Fruit fly (Drosophila melanogaster) whole organism: ENCODE data around the gene Dys.

Source experiments
- CG8478 ChIP-seq: fragments of >200 bp; optimal IDR thresholded peaks from 2 replicates; lab custom pipeline; 2018; ENCODE audit warnings: inconsistent platforms
- EcR ChIP-seq, 2 experiments: fragments of >200 bp; optimal IDR thresholded peaks; 2 replicates each; lab custom pipeline; 2017; ENCODE audit warnings: missing biosample characterization in 2 of 2, missing genetic modification characterization in 2 of 2, missing genetic modification reagents in 2 of 2
- psq ChIP-seq: fragments of >200 bp; optimal IDR thresholded peaks from 2 replicates; lab custom pipeline; 2017
- usp ChIP-seq: fragments of >200 bp; optimal IDR thresholded peaks from 2 replicates; lab custom pipeline; 2017; ENCODE audit warnings: missing biosample characterization, missing genetic modification characterization, mixed read lengths

DNA sequence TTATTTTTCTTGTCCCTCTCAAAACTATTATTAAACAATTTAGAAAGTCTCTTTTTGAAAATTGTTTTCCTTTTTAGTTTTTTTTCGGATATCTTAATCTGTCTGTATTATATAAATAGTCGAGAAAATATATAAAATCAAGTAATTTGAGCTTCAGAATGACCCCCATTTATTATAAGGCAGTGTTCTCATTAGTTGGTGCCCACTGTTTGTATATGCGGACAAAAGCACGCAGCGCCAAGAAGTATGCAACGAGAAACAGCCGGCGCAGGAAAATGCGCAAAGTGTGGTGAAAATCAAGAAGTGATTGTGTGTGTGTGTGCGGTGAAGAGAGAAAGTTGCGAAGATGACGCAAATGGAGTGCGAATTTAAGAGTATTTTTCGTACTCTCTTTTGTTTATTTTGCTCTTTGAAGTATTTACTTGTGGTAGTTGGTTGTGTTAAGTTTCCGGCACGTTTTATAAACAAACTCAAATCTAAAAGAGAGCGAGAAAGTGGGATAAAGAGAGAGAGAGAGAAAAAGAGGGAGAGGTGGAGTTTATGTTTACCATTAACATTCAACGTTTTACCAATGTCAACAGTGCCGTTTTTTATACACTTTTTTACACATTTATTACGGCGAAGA lies 42.3 kb downstream of the Dys start:
- TF ChIP-seq usp (GFP tag; lab: Kevin White, UChicago) (no peak), psq (lab: Kevin White, UChicago) (no peak), EcR (GFP tag; optimal IDR thresholded peaks at IDR 0.05; lab: Kevin White, UChicago) (no peak), CG8478 (no peak)
